Worm (Caenorhabditis elegans): ENCODE data around the gene klp-12.

The klp-12 gene

ce11 chrIV:11401482-11401881, 41.8 kb upstream of the klp-12 start:
- TF ChIP-seq nhr-48 (tag; optimal IDR thresholded peaks at IDR 0.05) (no peak), nhr-41 (GFP tag; IDR thresholded peaks at IDR 0.05) (no peak), dmd-8 (GFP tag; IDR thresholded peaks at IDR 0.05) (peak; percentile 52; the same call in 1 of the 2 replicates), lin-38 (GFP tag; IDR thresholded peaks at IDR 0.05) (peak; percentile 58), zip-2 (tag; optimal IDR thresholded peaks at IDR 0.05) (no peak), D1046.2 (GFP tag; IDR thresholded peaks at IDR 0.05) (0 out of 2 replicates have a peak, but pooled peaks have one; percentile 22), daf-12 (tag; optimal IDR thresholded peaks at IDR 0.05) (no peak), egl-27 (tag; optimal IDR thresholded peaks at IDR 0.05) (no peak), ZK546.5 (tag; optimal IDR thresholded peaks at IDR 0.05) (no peak), F49E8.2 (tag; optimal IDR thresholded peaks at IDR 0.05; ENCODE audit: borderline replicate concordance) (peak; percentile 69), sdz-12 (GFP tag; optimal IDR thresholded peaks at IDR 0.05) (no peak), madf-5 (GFP tag; IDR thresholded peaks at IDR 0.05) (no peak), php-3 (GFP tag; IDR thresholded peaks at IDR 0.05) (no peak), Y5F2A.4 (GFP tag; optimal IDR thresholded peaks at IDR 0.05) (no peak), vab-7 (GFP tag; IDR thresholded peaks at IDR 0.05) (0 out of 2 replicates have a peak, but pooled peaks have one; percentile 25), lim-7 (GFP tag; IDR thresholded peaks at IDR 0.05) (0 out of 2 replicates have a peak, but pooled peaks have one; percentile 17), lin-1 (GFP tag; IDR thresholded peaks at IDR 0.05) (no peak), nhr-42 (GFP tag; IDR thresholded peaks at IDR 0.05) (no peak), F37D6.2 (tag; optimal IDR thresholded peaks at IDR 0.05) (no peak), mdt-29 (GFP tag; IDR thresholded peaks at IDR 0.05) (no peak), lin-13 (GFP tag; optimal IDR thresholded peaks at IDR 0.05) (no peak), ceh-20 (GFP tag; IDR thresholded peaks at IDR 0.05) (no peak), daf-16 (GFP tag; optimal IDR thresholded peaks at IDR 0.05) (no peak), daf-16 (tag; optimal IDR thresholded peaks at IDR 0.05) (no peak), ceh-44 (GFP tag; IDR thresholded peaks at IDR 0.05) (no peak), dmd-6 (GFP tag; IDR thresholded peaks at IDR 0.05) (no peak), ceh-82 (tag; optimal IDR thresholded peaks at IDR 0.05) (no peak), daf-19 (GFP tag; conservative IDR thresholded peaks at IDR 0.05) (peak; percentile 68), T26A8.4 (GFP tag; IDR thresholded peaks at IDR 0.05) (no peak), pha-4 (GFP tag; IDR thresholded peaks at IDR 0.05) (0 out of 2 replicates have a peak, but pooled peaks have one; percentile 26), pha-4 (tag; optimal IDR thresholded peaks at IDR 0.05) (no peak), lin-29 (GFP tag; IDR thresholded peaks at IDR 0.05) (no peak), nhr-6 (tag; optimal IDR thresholded peaks at IDR 0.05) (no peak), pqm-1 (tag; optimal IDR thresholded peaks at IDR 0.05) (no peak), hlh-30 (tag; optimal IDR thresholded peaks at IDR 0.05; ENCODE audit: insufficient read depth) (no peak), cey-2 (tag; optimal IDR thresholded peaks at IDR 0.05; ENCODE audit: borderline replicate concordance, insufficient read depth) (no peak)

DNA sequence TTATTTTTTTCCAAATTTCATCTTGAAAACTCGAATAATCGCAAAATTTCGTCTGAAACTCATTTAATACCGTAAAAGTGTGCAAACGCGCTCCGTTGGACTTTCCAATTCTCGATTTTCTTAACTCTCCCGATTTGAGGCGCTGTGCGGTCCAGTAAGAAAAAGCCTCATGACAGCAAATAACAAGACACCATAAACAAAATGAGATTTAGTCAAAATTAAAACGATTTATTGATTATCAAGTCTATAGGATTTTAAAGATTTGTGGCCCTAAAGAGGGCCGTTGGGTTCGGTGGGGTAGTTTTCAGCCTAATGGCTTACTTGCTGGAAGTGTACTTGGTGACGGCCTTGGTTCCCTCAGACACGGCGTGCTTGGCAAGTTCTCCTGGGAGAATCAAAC, 40.4 kb upstream of the klp-12 start:
- TF ChIP-seq Y105C5A.15 (GFP tag; IDR thresholded peaks at IDR 0.05) (peak; percentile 39; the same call in 1 of the 2 replicates), Y48G9A.11 (GFP tag; IDR thresholded peaks at IDR 0.05) (peak; percentile 55; the same call in 1 of the 2 replicates), mdt-29 (GFP tag; IDR thresholded peaks at IDR 0.05) (peak; percentile 41; the same call in 1 of the 2 replicates), snpc-1.2 (GFP tag; IDR thresholded peaks at IDR 0.05) (peak; percentile 68), F26F4.8 (GFP tag; conservative IDR thresholded peaks at IDR 0.05) (0 out of 2 replicates have a peak, but pooled peaks have one; percentile 22), lin-38 (GFP tag; IDR thresholded peaks at IDR 0.05) (peak; percentile 85), vab-7 (GFP tag; IDR thresholded peaks at IDR 0.05) (0 out of 2 replicates have a peak, but pooled peaks have one; percentile 9), arid-1 (GFP tag; conservative IDR thresholded peaks at IDR 0.05) (0 out of 2 replicates have a peak, but pooled peaks have one; percentile 9), dmd-8 (GFP tag; IDR thresholded peaks at IDR 0.05) (peak; percentile 68; the same call in 1 of the 2 replicates)
